Worm (Caenorhabditis elegans): ENCODE measurements around the gene pmk-1.

The pmk-1 gene

ce11 chrIV:8188421-8189112 is 40.0 kb downstream of the pmk-1 start:
- TF ChIP-seq arid-1 (GFP tag; conservative IDR thresholded peaks at IDR 0.05), result 0 out of 2 replicates have a peak, but pooled peaks have one; percentile 17
- no peak for TF ChIP-seq F37D6.2 (tag; optimal IDR thresholded peaks at IDR 0.05)
- no peak for TF ChIP-seq tag-97 (GFP tag; IDR thresholded peaks at IDR 0.05)
- TF ChIP-seq zfp-3 (GFP tag; conservative IDR thresholded peaks at IDR 0.05), result no peak
- no peak for TF ChIP-seq lin-15B (tag; optimal IDR thresholded peaks at IDR 0.05)
- no peak for TF ChIP-seq nhr-25 (tag; optimal IDR thresholded peaks at IDR 0.05; ENCODE audit: borderline replicate concordance, insufficient read depth)
- TF ChIP-seq Y105C5A.15 (GFP tag; IDR thresholded peaks at IDR 0.05), result peak; percentile 7; the same call in 1 of the 2 replicates
- no peak for TF ChIP-seq lin-1 (GFP tag; IDR thresholded peaks at IDR 0.05)
- TF ChIP-seq aha-1 (tag), result peak; percentile 58
- no peak for TF ChIP-seq snpc-4 (tag; optimal IDR thresholded peaks at IDR 0.05)
- TF ChIP-seq ceh-20 (GFP tag; IDR thresholded peaks at IDR 0.05), result no peak
- no peak for TF ChIP-seq F26F4.8 (GFP tag; conservative IDR thresholded peaks at IDR 0.05)
- no peak for TF ChIP-seq F44E2.7 (GFP tag; IDR thresholded peaks at IDR 0.05)
- TF ChIP-seq vab-7 (GFP tag; IDR thresholded peaks at IDR 0.05), result no peak
- no peak for TF ChIP-seq mxl-2 (GFP tag; conservative IDR thresholded peaks at IDR 0.05)
- TF ChIP-seq mep-1 (tag; optimal IDR thresholded peaks at IDR 0.05), result no peak
- TF ChIP-seq nhr-11 (tag; optimal IDR thresholded peaks at IDR 0.05), result no peak
- TF ChIP-seq jun-1 (tag; optimal IDR thresholded peaks at IDR 0.05), result no peak
- peak in 1 of 2 experiments; percentile 98 for TF ChIP-seq unc-62 (GFP tag; optimal IDR thresholded peaks at IDR 0.05 in 1 of 2)
- TF ChIP-seq unc-62 (tag; optimal IDR thresholded peaks at IDR 0.05), result no peak
- TF ChIP-seq nhr-48 (tag; optimal IDR thresholded peaks at IDR 0.05), result no peak
- TF ChIP-seq hlh-11 (tag; optimal IDR thresholded peaks at IDR 0.05), result no peak
- TF ChIP-seq zag-1 (tag; optimal IDR thresholded peaks at IDR 0.05), result no peak

- TF ChIP-seq jun-1 (tag; optimal IDR thresholded peaks at IDR 0.05), result no peak
- peak in 1 of 2 experiments; percentile 6 for TF ChIP-seq unc-62 (GFP tag; optimal IDR thresholded peaks at IDR 0.05 in 1 of 2)
- TF ChIP-seq unc-62 (tag; optimal IDR thresholded peaks at IDR 0.05), result no peak
- TF ChIP-seq set-16 (GFP tag; IDR thresholded peaks at IDR 0.05), result peak; percentile 95
- TF ChIP-seq pha-4 (GFP tag; IDR thresholded peaks at IDR 0.05), result 0 out of 2 replicates have a peak, but pooled peaks have one; percentile 8
- no peak for TF ChIP-seq pha-4 (tag; optimal IDR thresholded peaks at IDR 0.05)
Measured at ce11 chrIV:8189667-8190066, 41.1 kb downstream of the pmk-1 start.

ce11 chrIV:8192878-8193277 is 44.3 kb downstream of the pmk-1 start:
- TF ChIP-seq egl-43 (GFP tag; IDR thresholded peaks at IDR 0.05), result no peak
- peak; percentile 45 for TF ChIP-seq aha-1 (tag)
- no peak for TF ChIP-seq F49E8.2 (tag; optimal IDR thresholded peaks at IDR 0.05; ENCODE audit: borderline replicate concordance)
- TF ChIP-seq set-16 (GFP tag; IDR thresholded peaks at IDR 0.05), result peak; percentile 66

ce11 chrIV:8198851-8199250 is 50.3 kb downstream of the pmk-1 start, which contains the start of gene wsp-1:
Gene wsp-1 (minus strand): TSS chrIV:8198951.
- TF ChIP-seq ceh-28 (tag; optimal IDR thresholded peaks at IDR 0.05), result no peak
- no peak for TF ChIP-seq zip-11 (GFP tag; IDR thresholded peaks at IDR 0.05)
- TF ChIP-seq nhr-102 (tag; optimal IDR thresholded peaks at IDR 0.05), result no peak

- TF ChIP-seq unc-62 (GFP tag; optimal IDR thresholded peaks at IDR 0.05 in 1 of 2) (peak in 1 of 2 experiments; percentile 86), unc-62 (tag; optimal IDR thresholded peaks at IDR 0.05) (no peak), nhr-111 (GFP tag; optimal IDR thresholded peaks at IDR 0.05) (no peak), dpl-1 (GFP tag; optimal IDR thresholded peaks at IDR 0.05) (no peak)
Measured at ce11 chrIV:8199274-8199673, 50.7 kb downstream of the pmk-1 start.

All from whole organism, L4 larva.